Worm (Caenorhabditis elegans) whole organism, young adult: ENCODE measurements around the gene Y41G9A.10.

ENCODE experiments used
- B0019.2 ChIP-seq: fragments of 200-800 bp; sonication (Bioruptor generic); conservative IDR thresholded peaks from 2 replicates; pipeline ENCODE4 v1.3.6; 2022; ENCODE audit warnings: missing genetic modification reagents, missing genetic modification characterization, missing compliant biosample characterization
- C06A6.2 ChIP-seq: fragments of 200-800 bp; sonication (Bioruptor generic); conservative IDR thresholded peaks from 2 replicates; pipeline ENCODE4 v1.3.6; 2022; ENCODE audit warnings: missing genetic modification characterization, missing compliant biosample characterization
- D2030.7 ChIP-seq: fragments of 200-800 bp; sonication (Bioruptor generic); IDR thresholded peaks from 2 replicates; pipeline ENCODE4 v1.3.6; 2022; ENCODE audit warnings: missing genetic modification reagents, missing genetic modification characterization, missing compliant biosample characterization
- F23B12.7 ChIP-seq: sonication (generic microtip); optimal IDR thresholded peaks from 2 replicates; lab custom pipeline; 2017; ENCODE audit warnings: missing genetic modification characterization, mild to moderate bottlenecking, missing compliant biosample characterization, antibody characterized with exemption, moderate library complexity; ENCODE audit not compliant: insufficient read depth
- F39B2.1 ChIP-seq: fragments of 200-800 bp; sonication (Bioruptor generic); IDR thresholded peaks from 2 replicates; pipeline ENCODE4 v1.3.6; 2022; ENCODE audit warnings: missing genetic modification reagents, missing genetic modification characterization, missing compliant biosample characterization
- Y56A3A.18 ChIP-seq: fragments of 200-800 bp; sonication (Bioruptor generic); IDR thresholded peaks from 2 replicates; pipeline ENCODE4 v1.3.6; 2022; ENCODE audit warnings: missing genetic modification reagents, missing genetic modification characterization, missing compliant biosample characterization
- Y67H2A.10 ChIP-seq: fragments of 200-800 bp; sonication (Bioruptor generic); conservative IDR thresholded peaks from 2 replicates; pipeline ENCODE4 v1.3.6; 2022; ENCODE audit warnings: missing genetic modification reagents, missing genetic modification characterization, missing compliant biosample characterization
- ZK185.1 ChIP-seq: sonication (generic microtip); optimal IDR thresholded peaks from 2 replicates; lab custom pipeline; 2016; ENCODE audit warnings: mild to moderate bottlenecking, missing genetic modification characterization, missing compliant biosample characterization; ENCODE audit not compliant: poor library complexity, severe bottlenecking
- bed-1 ChIP-seq: fragments of 200-800 bp; sonication (Bioruptor generic); IDR thresholded peaks from 2 replicates; pipeline ENCODE4 v1.3.6; 2022; ENCODE audit warnings: missing genetic modification reagents, missing genetic modification characterization, missing compliant biosample characterization
- cebp-1 ChIP-seq, 2 experiments: fragments of 200-800 bp in 1 of 2; sonication (Bioruptor generic) in 1 of 2; sonication (generic microtip) in 1 of 2; IDR thresholded peaks in 1 of 2; optimal IDR thresholded peaks in 1 of 2; 2 replicates each; pipeline versions ENCODE4 v1.3.6 to Lab custom; 2017 to 2022; ENCODE audit warnings: missing compliant biosample characterization in 2 of 2, missing genetic modification characterization in 2 of 2, mild to moderate bottlenecking in 1 of 2, missing genetic modification reagents in 1 of 2, moderate library complexity in 1 of 2
- ceh-40 ChIP-seq: fragments of 200-800 bp; sonication (Bioruptor generic); IDR thresholded peaks from 2 replicates; pipeline ENCODE4 v1.3.6; 2022; ENCODE audit warnings: missing genetic modification characterization, missing compliant biosample characterization
- ceh-58 ChIP-seq: fragments of 200-800 bp; sonication (Bioruptor generic); IDR thresholded peaks from 2 replicates; pipeline ENCODE4 v1.3.6; 2022; ENCODE audit warnings: missing genetic modification characterization, missing compliant biosample characterization
- dox-1 ChIP-seq: fragments of 200-800 bp; sonication (Bioruptor generic); IDR thresholded peaks from 2 replicates; pipeline ENCODE4 v1.3.6; 2022; ENCODE audit warnings: missing genetic modification reagents, missing genetic modification characterization, missing compliant biosample characterization
- egl-44 ChIP-seq: fragments of 200-800 bp; sonication (Bioruptor generic); IDR thresholded peaks from 2 replicates; pipeline ENCODE4 v1.3.6; 2022; ENCODE audit warnings: missing genetic modification reagents, missing genetic modification characterization, missing compliant biosample characterization
- egrh-3 ChIP-seq: fragments of 200-800 bp; sonication (Bioruptor generic); IDR thresholded peaks from 2 replicates; pipeline ENCODE4 v1.3.6; 2022; ENCODE audit warnings: missing genetic modification reagents, missing genetic modification characterization, missing compliant biosample characterization
- ets-4 ChIP-seq: fragments of 200-800 bp; sonication (Bioruptor generic); optimal IDR thresholded peaks from 2 replicates; lab custom pipeline; 2018; ENCODE audit warnings: mild to moderate bottlenecking, missing genetic modification characterization, missing compliant biosample characterization
- him-1 ChIP-seq: sonication (generic microtip); optimal IDR thresholded peaks from 2 replicates; lab custom pipeline; 2016; ENCODE audit warnings: missing genotype, missing genetic modification reagents, missing genetic modification characterization, missing compliant biosample characterization
- hmg-20 ChIP-seq: fragments of 200-800 bp; sonication (Bioruptor generic); IDR thresholded peaks from 2 replicates; pipeline ENCODE4 v1.3.6; 2022; ENCODE audit warnings: missing genetic modification reagents, missing genetic modification characterization, missing compliant biosample characterization
- lsy-27 ChIP-seq: sonication (generic microtip); optimal IDR thresholded peaks from 2 replicates; lab custom pipeline; 2017; ENCODE audit warnings: missing genetic modification characterization, mild to moderate bottlenecking, missing compliant biosample characterization, antibody characterized with exemption, missing genotype, borderline replicate concordance; ENCODE audit not compliant: insufficient read depth
- mel-28 ChIP-seq: sonication (generic microtip); optimal IDR thresholded peaks from 2 replicates; lab custom pipeline; 2016; ENCODE audit warnings: borderline replicate concordance, mild to moderate bottlenecking, missing genetic modification characterization, missing compliant biosample characterization
- mxl-1 ChIP-seq: sonication (generic microtip); optimal IDR thresholded peaks from 2 replicates; lab custom pipeline; 2016; ENCODE audit warnings: missing genetic modification characterization, missing compliant biosample characterization
- nfya-1 ChIP-seq: sonication (generic microtip); optimal IDR thresholded peaks from 2 replicates; lab custom pipeline; 2017; ENCODE audit warnings: antibody characterized with exemption, missing compliant biosample characterization, missing genetic modification characterization, borderline replicate concordance; ENCODE audit not compliant: insufficient read depth
- nhr-80 ChIP-seq: sonication (generic microtip); optimal IDR thresholded peaks from 2 replicates; lab custom pipeline; 2016; ENCODE audit warnings: missing genetic modification characterization, missing compliant biosample characterization
- pbrm-1 ChIP-seq: fragments of 200-800 bp; sonication (Bioruptor generic); IDR thresholded peaks from 2 replicates; pipeline ENCODE4 v1.3.6; 2022; ENCODE audit warnings: missing genetic modification reagents, missing genetic modification characterization, missing compliant biosample characterization
- pha-4 ChIP-seq: fragments of 150-350 bp; sonication (generic microtip); optimal IDR thresholded peaks from 2 replicates; lab custom pipeline; 2014; ENCODE audit warnings: missing biosample characterization, missing genetic modification reagents, missing genetic modification characterization
- repo-1 ChIP-seq: sonication (generic microtip); optimal IDR thresholded peaks from 2 replicates; lab custom pipeline; 2017; ENCODE audit warnings: mild to moderate bottlenecking, missing genetic modification characterization, missing compliant biosample characterization
- snpc-3.4 ChIP-seq: sonication (generic microtip); optimal IDR thresholded peaks from 2 replicates; lab custom pipeline; 2017; ENCODE audit warnings: missing genetic modification characterization, mild to moderate bottlenecking, missing compliant biosample characterization, antibody characterized with exemption, moderate library complexity, missing genotype, missing genetic modification reagents
- unc-62 ChIP-seq: fragments of 150-350 bp; optimal IDR thresholded peaks from 2 replicates; lab custom pipeline; 2014; ENCODE audit warnings: missing biosample characterization, missing genetic modification reagents, missing genetic modification characterization
- zfh-2 ChIP-seq: fragments of 200-800 bp; sonication (Bioruptor generic); conservative IDR thresholded peaks from 2 replicates; pipeline ENCODE4 v1.3.6; 2022; ENCODE audit warnings: missing genetic modification reagents, missing genetic modification characterization, missing compliant biosample characterization
- ztf-18 ChIP-seq: sonication (generic microtip); optimal IDR thresholded peaks from 2 replicates; lab custom pipeline; 2016; ENCODE audit warnings: missing genotype, mild to moderate bottlenecking, missing genetic modification characterization, missing compliant biosample characterization
- ztf-28 ChIP-seq: fragments of 200-800 bp; sonication (Bioruptor generic); IDR thresholded peaks from 2 replicates; pipeline ENCODE4 v1.3.6; 2022; ENCODE audit warnings: missing genetic modification reagents, missing genetic modification characterization, missing compliant biosample characterization

The Y41G9A.10 gene

ce11 chrX:2919488-2919887 lies 26.9 kb downstream of the Y41G9A.10 start:
- TF ChIP-seq ets-4 (GFP tag; lab: Kevin White, UChicago) (no peak), snpc-3.4 (tag; lab: Kevin White, UChicago) (no peak), mxl-1 (tag; lab: Kevin White, UChicago) (no peak), nfya-1 (tag; lab: Kevin White, UChicago) (no peak), F23B12.7 (tag; lab: Kevin White, UChicago) (no peak), ztf-28 (GFP tag; lab: Robert Waterston, UW) (no peak), repo-1 (no peak)

DNA sequence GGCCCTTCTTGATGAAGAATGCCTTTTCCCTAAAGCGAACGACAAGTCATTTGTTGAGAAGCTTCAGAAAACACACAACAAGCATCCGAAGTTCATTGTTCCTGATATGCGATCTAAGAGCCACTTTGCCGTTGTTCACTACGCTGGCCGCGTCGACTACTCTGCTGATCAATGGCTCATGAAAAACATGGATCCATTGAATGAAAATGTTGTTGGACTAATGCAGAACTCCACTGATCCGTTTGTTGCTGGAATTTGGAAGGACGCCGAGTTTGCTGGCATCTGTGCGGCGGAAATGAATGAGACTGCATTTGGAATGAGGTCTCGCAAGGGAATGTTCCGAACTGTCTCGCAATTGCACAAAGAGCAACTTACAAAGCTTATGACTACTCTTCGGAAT lies 33.7 kb downstream of the Y41G9A.10 start:
- TF ChIP-seq C06A6.2 (GFP tag; lab: Robert Waterston, UW) (no peak), hmg-20 (GFP tag; lab: Robert Waterston, UW) (no peak), lsy-27 (no peak), D2030.7 (GFP tag; lab: Robert Waterston, UW) (no peak), unc-62 (no peak), Y56A3A.18 (GFP tag; lab: Robert Waterston, UW) (no peak), ztf-28 (GFP tag; lab: Robert Waterston, UW) (no peak)

DNA sequence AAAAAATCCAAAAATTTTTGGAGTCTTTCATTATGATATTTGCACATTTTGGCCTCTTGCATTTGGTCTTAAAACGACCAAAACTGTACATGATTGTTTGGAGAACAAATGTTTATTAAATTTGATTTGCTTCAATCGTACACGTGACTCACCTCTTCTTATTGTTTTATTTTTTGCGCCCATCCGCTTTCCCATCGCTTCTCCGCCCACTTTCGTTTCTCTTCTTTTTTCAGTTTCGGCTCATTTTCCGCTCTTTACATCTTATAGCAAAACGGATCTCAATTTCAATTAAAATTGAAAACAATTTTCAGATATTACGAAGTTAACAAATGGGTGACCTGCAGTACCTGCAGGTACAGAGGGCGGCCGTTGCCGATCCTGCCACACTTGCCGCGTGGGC lies 37.1 kb downstream of the Y41G9A.10 start, which contains the start of gene nmy-1:
Gene nmy-1, plus strand, starts transcription at position 301 of the 400 bp plus-strand sequence.
- TF ChIP-seq ztf-18 (tag; lab: Kevin White, UChicago) (no peak), zfh-2 (GFP tag; lab: Robert Waterston, UW) (peak; percentile 56; the same call in 1 of the 2 replicates)

ce11 chrX:2907296-2907873 lies 39.0 kb downstream of the Y41G9A.10 start:
- TF ChIP-seq ceh-58 (GFP tag; lab: Robert Waterston, UW) (no peak), ceh-40 (GFP tag; lab: Robert Waterston, UW) (no peak), egrh-3 (peak; percentile 74; the same call in 1 of the 2 replicates), pbrm-1 (no peak), zfh-2 (GFP tag; lab: Robert Waterston, UW) (peak; percentile 90), him-1 (tag; lab: Kevin White, UChicago) (no peak), dox-1 (0 out of 2 replicates have a peak, but pooled peaks have one; percentile 15), egl-44 (GFP tag; lab: Robert Waterston, UW) (no peak)

ce11 chrX:2906062-2906732 lies 40.2 kb downstream of the Y41G9A.10 start:
- TF ChIP-seq nhr-80 (tag; lab: Kevin White, UChicago), result peak; percentile 77
- no peak for TF ChIP-seq bed-1

- no peak for TF ChIP-seq ZK185.1 (tag; lab: Kevin White, UChicago)
- no peak for TF ChIP-seq F39B2.1
- no peak for TF ChIP-seq hmg-20 (GFP tag; lab: Robert Waterston, UW)
- TF ChIP-seq mel-28 (tag; lab: Kevin White, UChicago), result no peak
- TF ChIP-seq B0019.2 (GFP tag; lab: Robert Waterston, UW), result no peak
- no peak for TF ChIP-seq cebp-1 (GFP tag; IDR thresholded peaks at IDR 0.05; lab: Robert Waterston, UW)
- peak; percentile 1 for TF ChIP-seq cebp-1 (tag; optimal IDR thresholded peaks at IDR 0.05; lab: Kevin White, UChicago)
- peak; percentile 56 for TF ChIP-seq nhr-80 (tag; lab: Kevin White, UChicago)
- no peak for TF ChIP-seq Y67H2A.10
- TF ChIP-seq pha-4 (tag; lab: Kevin White, UChicago), result no peak
- TF ChIP-seq mxl-1 (tag; lab: Kevin White, UChicago), result no peak
Observed at ce11 chrX:2903715-2904419, 42.5 kb downstream of the Y41G9A.10 start.
